Fruit fly (Drosophila melanogaster): ENCODE data around the gene CG12730.

- no peak for TF ChIP-seq emc (GFP tag; optimal IDR thresholded peaks at IDR 0.05)
- no peak for TF ChIP-seq crol (GFP tag; IDR thresholded peaks at IDR 0.05)
- TF ChIP-seq corto (GFP tag; optimal IDR thresholded peaks at IDR 0.05), result no peak
- no peak for TF ChIP-seq CG15479 (GFP tag; optimal IDR thresholded peaks at IDR 0.05)
- TF ChIP-seq h (optimal IDR thresholded peaks at IDR 0.05), result no peak
- no peak for TF ChIP-seq bab2 (GFP tag; optimal IDR thresholded peaks at IDR 0.05)
- no peak for TF ChIP-seq nom (GFP tag; optimal IDR thresholded peaks at IDR 0.05)
- no peak for TF ChIP-seq maf-S (GFP tag; optimal IDR thresholded peaks at IDR 0.05)
- TF ChIP-seq Elba2 (GFP tag; optimal IDR thresholded peaks at IDR 0.05), result no peak
- TF ChIP-seq CG11695 (GFP tag; IDR thresholded peaks at IDR 0.05), result no peak
- TF ChIP-seq CG13123 (GFP tag; optimal IDR thresholded peaks at IDR 0.05), result no peak
- no peak for TF ChIP-seq chinmo (GFP tag; IDR thresholded peaks at IDR 0.05; ENCODE audit: partially characterized antibody)
- TF ChIP-seq odd (GFP tag; optimal IDR thresholded peaks at IDR 0.05), result no peak
Observed at dm6 chrX:5496727-5497126, 19.7 kb upstream of the CG12730 start.
